Worm (Caenorhabditis elegans) whole organism, young adult: ENCODE data around the gene oac-55.

ENCODE experiments used
- F39B2.1 ChIP-seq: fragments of 200-800 bp; sonication (Bioruptor generic); IDR thresholded peaks from 2 replicates; pipeline ENCODE4 v1.3.6; 2022; ENCODE audit warnings: missing genetic modification reagents, missing genetic modification characterization, missing compliant biosample characterization
- F52B5.7 ChIP-seq: sonication (generic microtip); optimal IDR thresholded peaks from 2 replicates; lab custom pipeline; 2016; ENCODE audit warnings: mild to moderate bottlenecking, missing genetic modification characterization, missing compliant biosample characterization
- K12H6.12 ChIP-seq: fragments of 200-800 bp; sonication (Bioruptor generic); optimal IDR thresholded peaks from 2 replicates; lab custom pipeline; 2018; ENCODE audit warnings: mild to moderate bottlenecking, missing genetic modification characterization, missing compliant biosample characterization
- Y53G8AR.9 ChIP-seq: fragments of 200-800 bp; sonication (Bioruptor generic); conservative IDR thresholded peaks from 2 replicates; pipeline ENCODE4 v1.3.6; 2022; ENCODE audit warnings: missing genetic modification reagents, missing genetic modification characterization, missing compliant biosample characterization
- Y79H2A.3 ChIP-seq: fragments of 200-800 bp; sonication (Bioruptor generic); conservative IDR thresholded peaks from 2 replicates; pipeline ENCODE4 v1.3.6; 2022; ENCODE audit warnings: missing genetic modification reagents, missing genetic modification characterization, missing compliant biosample characterization
- aptf-3 ChIP-seq: fragments of 200-800 bp; sonication (Bioruptor generic); IDR thresholded peaks from 2 replicates; pipeline ENCODE4 v1.3.6; 2022; ENCODE audit warnings: missing genetic modification characterization, missing compliant biosample characterization
- atf-7 ChIP-seq: sonication (generic microtip); optimal IDR thresholded peaks from 2 replicates; lab custom pipeline; 2017; ENCODE audit warnings: mild to moderate bottlenecking, missing genetic modification characterization, missing compliant biosample characterization
- attf-6 ChIP-seq: fragments of 200-800 bp; sonication (Bioruptor generic); IDR thresholded peaks from 2 replicates; pipeline ENCODE4 v1.3.6; 2022; ENCODE audit warnings: missing genetic modification reagents, missing genetic modification characterization, missing compliant biosample characterization
- cebp-1 ChIP-seq, 2 experiments: fragments of 200-800 bp in 1 of 2; sonication (Bioruptor generic) in 1 of 2; sonication (generic microtip) in 1 of 2; IDR thresholded peaks in 1 of 2; optimal IDR thresholded peaks in 1 of 2; 2 replicates each; pipeline versions ENCODE4 v1.3.6 to Lab custom; 2017 to 2022; ENCODE audit warnings: missing compliant biosample characterization in 2 of 2, missing genetic modification characterization in 2 of 2, mild to moderate bottlenecking in 1 of 2, missing genetic modification reagents in 1 of 2, moderate library complexity in 1 of 2
- cebp-2 ChIP-seq: fragments of 200-800 bp; sonication (Bioruptor generic); IDR thresholded peaks from 2 replicates; pipeline ENCODE4 v1.3.6; 2022; ENCODE audit warnings: missing genetic modification characterization, missing compliant biosample characterization
- ceh-27 ChIP-seq: fragments of 200-800 bp; sonication (Bioruptor generic); optimal IDR thresholded peaks from 2 replicates; lab custom pipeline; 2018; ENCODE audit warnings: mild to moderate bottlenecking, missing genetic modification characterization, moderate library complexity, missing compliant biosample characterization
- chd-7 ChIP-seq: sonication (generic microtip); optimal IDR thresholded peaks from 2 replicates; lab custom pipeline; 2016; ENCODE audit warnings: mild to moderate bottlenecking, missing genetic modification characterization, moderate library complexity, missing compliant biosample characterization
- egl-18 ChIP-seq: fragments of 200-800 bp; sonication (Bioruptor generic); IDR thresholded peaks from 2 replicates; pipeline ENCODE4 v1.3.6; 2022; ENCODE audit warnings: missing genetic modification reagents, missing genetic modification characterization, missing compliant biosample characterization
- him-1 ChIP-seq: sonication (generic microtip); optimal IDR thresholded peaks from 2 replicates; lab custom pipeline; 2016; ENCODE audit warnings: missing genotype, missing genetic modification reagents, missing genetic modification characterization, missing compliant biosample characterization
- hmg-1.2 ChIP-seq: fragments of 200-800 bp; sonication (Bioruptor generic); IDR thresholded peaks from 2 replicates; pipeline ENCODE4 v1.3.6; 2022; ENCODE audit warnings: missing genetic modification reagents, missing genetic modification characterization, missing compliant biosample characterization
- hsf-1 ChIP-seq: fragments of 200-800 bp; sonication (Bioruptor generic); IDR thresholded peaks from 2 replicates; pipeline ENCODE4 v1.3.6; 2022; ENCODE audit warnings: missing genetic modification reagents, missing genetic modification characterization, missing compliant biosample characterization
- lin-35 ChIP-seq, 3 experiments: fragments of 150-350 bp in 2 of 3; sonication (generic microtip) in 1 of 3; optimal IDR thresholded peaks; 2 replicates each; lab custom pipeline; 2014 to 2018; ENCODE audit warnings: missing biosample characterization in 3 of 3, missing genetic modification characterization in 3 of 3, missing genetic modification reagents in 3 of 3
- lin-40 ChIP-seq: sonication (generic microtip); optimal IDR thresholded peaks from 2 replicates; lab custom pipeline; 2016; ENCODE audit warnings: missing genetic modification characterization, mild to moderate bottlenecking, missing compliant biosample characterization, missing genotype, missing genetic modification reagents
- lin-54 ChIP-seq: fragments of 200-800 bp; sonication (Bioruptor generic); optimal IDR thresholded peaks from 2 replicates; lab custom pipeline; 2018; ENCODE audit warnings: mild to moderate bottlenecking, missing genetic modification characterization, missing compliant biosample characterization
- lsl-1 ChIP-seq: fragments of 200-800 bp; sonication (Bioruptor generic); optimal IDR thresholded peaks from 2 replicates; lab custom pipeline; 2018; ENCODE audit warnings: mild to moderate bottlenecking, missing genetic modification characterization, moderate library complexity, missing compliant biosample characterization
- madf-3 ChIP-seq: fragments of 200-800 bp; sonication (Bioruptor generic); IDR thresholded peaks from 2 replicates; pipeline ENCODE4 v1.3.6; 2022; ENCODE audit warnings: missing genetic modification reagents, missing genetic modification characterization, missing compliant biosample characterization
- mcd-1 ChIP-seq: fragments of 200-800 bp; sonication (Bioruptor generic); IDR thresholded peaks from 2 replicates; pipeline ENCODE4 v1.3.6; 2022; ENCODE audit warnings: missing genetic modification reagents, missing genetic modification characterization, missing compliant biosample characterization
- nfyb-1 ChIP-seq: fragments of 200-800 bp; sonication (Bioruptor generic); IDR thresholded peaks from 2 replicates; pipeline ENCODE4 v1.3.6; 2022; ENCODE audit warnings: missing genetic modification reagents, missing genetic modification characterization, missing compliant biosample characterization
- nhr-27 ChIP-seq: fragments of 200-800 bp; sonication (Bioruptor generic); optimal IDR thresholded peaks from 2 replicates; lab custom pipeline; 2018; ENCODE audit warnings: mild to moderate bottlenecking, missing genetic modification characterization, moderate library complexity, missing compliant biosample characterization
- rec-8 ChIP-seq, 2 experiments: sonication (generic microtip); optimal IDR thresholded peaks; 2 replicates each; lab custom pipeline; 2016; ENCODE audit warnings: mild to moderate bottlenecking in 2 of 2, missing genetic modification characterization in 2 of 2, missing genetic modification reagents in 2 of 2, missing genotype in 2 of 2, missing biosample characterization in 1 of 2, missing compliant biosample characterization in 1 of 2, moderate library complexity in 1 of 2
- snpc-4 ChIP-seq, 5 experiments: fragments of 150-350 bp in 1 of 5; sonication (generic microtip) in 4 of 5; optimal IDR thresholded peaks; 2 replicates each; lab custom pipeline; 2014 to 2018; ENCODE audit warnings: missing genetic modification characterization in 5 of 5, missing biosample characterization in 3 of 5, antibody characterized with exemption in 2 of 5, mild to moderate bottlenecking in 2 of 5, missing compliant biosample characterization in 2 of 5, missing genotype in 2 of 5, moderate library complexity in 2 of 5, missing genetic modification reagents in 1 of 5
- somi-1 ChIP-seq: fragments of 200-800 bp; sonication (Bioruptor generic); optimal IDR thresholded peaks from 2 replicates; lab custom pipeline; 2018; ENCODE audit warnings: mild to moderate bottlenecking, missing genetic modification characterization, missing compliant biosample characterization
- tlf-1 ChIP-seq: fragments of 200-800 bp; sonication (Bioruptor generic); optimal IDR thresholded peaks from 2 replicates; lab custom pipeline; 2018; ENCODE audit warnings: mild to moderate bottlenecking, missing genetic modification characterization, missing compliant biosample characterization
- unc-130 ChIP-seq: sonication (generic microtip); optimal IDR thresholded peaks from 2 replicates; lab custom pipeline; 2016; ENCODE audit warnings: missing genetic modification reagents, missing genetic modification characterization, missing compliant biosample characterization
- zfh-2 ChIP-seq: fragments of 200-800 bp; sonication (Bioruptor generic); conservative IDR thresholded peaks from 2 replicates; pipeline ENCODE4 v1.3.6; 2022; ENCODE audit warnings: missing genetic modification reagents, missing genetic modification characterization, missing compliant biosample characterization
- zim-3 ChIP-seq: sonication (generic microtip); optimal IDR thresholded peaks from 2 replicates; lab custom pipeline; 2017; ENCODE audit warnings: mild to moderate bottlenecking, missing genetic modification characterization, moderate library complexity, missing compliant biosample characterization
- ztf-28 ChIP-seq: fragments of 200-800 bp; sonication (Bioruptor generic); IDR thresholded peaks from 2 replicates; pipeline ENCODE4 v1.3.6; 2022; ENCODE audit warnings: missing genetic modification reagents, missing genetic modification characterization, missing compliant biosample characterization

Gene oac-55

ce11 chrV:3712955-3713354 is 48.0 kb upstream of the oac-55 start:
- TF ChIP-seq hmg-1.2 (GFP tag; lab: Robert Waterston, UW), result peak; percentile 31; the same call in 1 of the 2 replicates
- TF ChIP-seq lsl-1, result no peak
- TF ChIP-seq mcd-1 (GFP tag; lab: Robert Waterston, UW), result 0 out of 2 replicates have a peak, but pooled peaks have one; percentile 5
- no peak for TF ChIP-seq nhr-27
- peak; percentile 35 for TF ChIP-seq him-1 (tag; lab: Kevin White, UChicago)

ce11 chrV:3714750-3715149 is 46.2 kb upstream of the oac-55 start:
- TF ChIP-seq hmg-1.2 (GFP tag; lab: Robert Waterston, UW) (0 out of 2 replicates have a peak, but pooled peaks have one; percentile 7), lin-54 (GFP tag; lab: Kevin White, UChicago) (no peak), mcd-1 (GFP tag; lab: Robert Waterston, UW) (0 out of 2 replicates have a peak, but pooled peaks have one; percentile 11), hsf-1 (GFP tag; lab: Robert Waterston, UW) (no peak), madf-3 (0 out of 2 replicates have a peak, but pooled peaks have one; percentile 47), egl-18 (GFP tag; lab: Robert Waterston, UW) (0 out of 2 replicates have a peak, but pooled peaks have one; percentile 45), zim-3 (tag; lab: Kevin White, UChicago) (no peak), ceh-27 (no peak), zfh-2 (GFP tag; lab: Robert Waterston, UW) (peak; percentile 80), aptf-3 (0 out of 2 replicates have a peak, but pooled peaks have one; percentile 19), Y53G8AR.9 (GFP tag; lab: Robert Waterston, UW) (0 out of 2 replicates have a peak, but pooled peaks have one; percentile 15), F39B2.1 (GFP tag; lab: Robert Waterston, UW) (0 out of 2 replicates have a peak, but pooled peaks have one; percentile 18)
- TF ChIP-seq, all 124 proteins: peak for 8

- TF ChIP-seq tlf-1 (GFP tag; lab: Kevin White, UChicago) (no peak), zfh-2 (GFP tag; lab: Robert Waterston, UW) (peak; percentile 80), lin-54 (GFP tag; lab: Kevin White, UChicago) (no peak), mcd-1 (GFP tag; lab: Robert Waterston, UW) (0 out of 2 replicates have a peak, but pooled peaks have one; percentile 35), rec-8 (tag; optimal IDR thresholded peaks at IDR 0.05; lab: Kevin White, UChicago) (no peak), ztf-28 (0 out of 2 replicates have a peak, but pooled peaks have one; percentile 7), cebp-2 (GFP tag; lab: Robert Waterston, UW) (no peak)
These were observed 45.4 kb upstream of the oac-55 start, which contains the start of gene nrsn-1 for ce11 chrV:3715488-3716019. Gene nrsn-1 (minus strand): TSS chrV:3715969.

DNA sequence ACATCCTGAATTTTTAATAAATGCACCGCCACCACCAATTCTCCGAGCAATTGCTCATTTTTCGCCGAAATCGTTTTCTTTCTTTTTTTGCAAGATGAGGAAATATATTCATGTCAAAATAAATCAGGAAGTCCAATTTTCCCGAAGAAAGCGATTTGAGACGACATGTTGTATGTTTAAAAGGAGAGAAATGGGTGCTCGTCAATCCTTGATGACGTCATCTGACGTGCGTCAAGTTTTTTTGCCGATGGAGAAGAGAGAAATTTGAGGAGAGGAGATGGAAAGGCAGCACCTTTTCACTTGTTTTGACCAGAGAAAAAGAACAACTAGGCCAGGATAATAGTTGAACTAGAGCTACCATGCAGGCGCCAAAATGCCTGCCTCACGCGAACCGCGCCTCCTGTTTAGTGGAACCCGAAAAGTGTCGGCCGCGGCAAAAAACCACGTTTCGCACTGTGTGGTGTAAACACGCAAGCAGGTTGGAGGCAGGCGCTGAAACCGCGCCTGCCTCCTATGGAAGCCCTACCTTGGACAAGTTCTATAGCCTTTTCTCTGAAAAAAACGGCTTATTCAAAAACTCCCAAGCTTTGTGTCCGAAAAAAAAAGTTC is 44.6 kb upstream of the oac-55 start:
- TF ChIP-seq atf-7, result peak; percentile 91
- peak in 1 of 3 experiments; percentile 63 for TF ChIP-seq lin-35 (GFP tag; optimal IDR thresholded peaks at IDR 0.05; lab: Kevin White, UChicago)
- TF ChIP-seq K12H6.12 (tag; lab: Kevin White, UChicago), result peak; percentile 38
- TF ChIP-seq chd-7, result peak; percentile 55
- TF ChIP-seq zfh-2 (GFP tag; lab: Robert Waterston, UW), result peak; percentile 77
- 0 out of 2 replicates have a peak, but pooled peaks have one; percentile 24 for TF ChIP-seq nfyb-1 (GFP tag; lab: Robert Waterston, UW)
- peak; percentile 14 for TF ChIP-seq lin-40 (tag; lab: Kevin White, UChicago)
- TF ChIP-seq somi-1, result peak; percentile 22
- TF ChIP-seq mcd-1 (GFP tag; lab: Robert Waterston, UW), result 0 out of 2 replicates have a peak, but pooled peaks have one; percentile 32
- TF ChIP-seq F52B5.7 (tag; lab: Kevin White, UChicago), result no peak
- peak; percentile 37 for TF ChIP-seq snpc-4 (GFP tag; optimal IDR thresholded peaks at IDR 0.05; lab: Kevin White, UChicago)
- peak; percentile 40 to 71 (median 68) for TF ChIP-seq snpc-4 (tag; optimal IDR thresholded peaks at IDR 0.05; lab: Kevin White, UChicago)
- 0 out of 2 replicates have a peak, but pooled peaks have one; percentile 45 for TF ChIP-seq attf-6
- no peak for TF ChIP-seq cebp-1 (GFP tag; IDR thresholded peaks at IDR 0.05; lab: Robert Waterston, UW)
- TF ChIP-seq cebp-1 (tag; optimal IDR thresholded peaks at IDR 0.05; lab: Kevin White, UChicago), result peak; percentile 28
- no peak for TF ChIP-seq unc-130 (GFP tag; lab: Kevin White, UChicago)
- no peak for TF ChIP-seq Y79H2A.3 (GFP tag; lab: Robert Waterston, UW)
